Worm (Caenorhabditis elegans) whole organism, L4/young adult: ENCODE measurements around the gene prx-6.

Experiments used
- W03F9.2 ChIP-seq: fragments of 150-350 bp; optimal IDR thresholded peaks from 2 replicates; lab custom pipeline; 2014; ENCODE audit warnings: missing biosample characterization, missing genetic modification characterization
- dao-5 ChIP-seq: sonication (generic microtip); optimal IDR thresholded peaks from 2 replicates; lab custom pipeline; 2016; ENCODE audit warnings: missing genotype, missing genetic modification characterization, moderate library complexity, missing compliant biosample characterization
- him-1 ChIP-seq: sonication (generic microtip); optimal IDR thresholded peaks from 2 replicates; lab custom pipeline; 2016; ENCODE audit warnings: missing genotype, missing genetic modification reagents, missing genetic modification characterization, missing compliant biosample characterization

ce11 chrV:4676812-4677211 lies 43.1 kb downstream of the prx-6 start:
- TF ChIP-seq W03F9.2 (tag; lab: Kevin White, UChicago), result no peak
- no peak for TF ChIP-seq him-1 (tag; lab: Kevin White, UChicago)
- no peak for TF ChIP-seq dao-5 (tag; lab: Kevin White, UChicago)
